Fruit fly (Drosophila melanogaster) whole organism, embryonic: ENCODE data around the gene Hexim.

Experiments used
- ATbp ChIP-seq: fragments of 200-800 bp; sonication (Bioruptor generic); optimal IDR thresholded peaks from 2 replicates; lab custom pipeline; 2017; ENCODE audit warnings: missing biosample characterization, mild to moderate bottlenecking, missing genetic modification characterization, missing genetic modification reagents
- Atf-2 ChIP-seq: fragments of 200-800 bp; sonication (Bioruptor generic); optimal IDR thresholded peaks from 2 replicates; lab custom pipeline; 2016; ENCODE audit warnings: missing biosample characterization, missing genetic modification characterization
- Atf3 ChIP-seq: fragments of 200-800 bp; sonication (Bioruptor generic); optimal IDR thresholded peaks from 3 replicates; lab custom pipeline; 2016; ENCODE audit warnings: missing biosample characterization, missing genetic modification characterization
- Bteb2 ChIP-seq: fragments of 200-800 bp; sonication (Bioruptor generic); optimal IDR thresholded peaks from 2 replicates; lab custom pipeline; 2016; ENCODE audit warnings: missing biosample characterization, missing genetic modification characterization
- CG11456 ChIP-seq: fragments of 200-800 bp; sonication (Bioruptor generic); IDR thresholded peaks from 3 replicates; pipeline ENCODE4 v1.3.6; 2022; ENCODE audit warnings: missing biosample characterization, missing genetic modification characterization
- CG12236 ChIP-seq: fragments of 200-800 bp; sonication (Bioruptor generic); optimal IDR thresholded peaks from 2 replicates; lab custom pipeline; 2016; ENCODE audit warnings: missing biosample characterization, missing genetic modification characterization
- CG13123 ChIP-seq: fragments of 200-800 bp; sonication (Bioruptor generic); optimal IDR thresholded peaks from 2 replicates; lab custom pipeline; 2016; ENCODE audit warnings: missing biosample characterization, missing genetic modification characterization
- CG13894 ChIP-seq: fragments of 200-800 bp; sonication (Bioruptor generic); optimal IDR thresholded peaks from 3 replicates; lab custom pipeline; 2018; ENCODE audit warnings: missing biosample characterization, mild to moderate bottlenecking, missing genetic modification characterization, moderate library complexity
- CG14050 ChIP-seq: fragments of 200-800 bp; sonication (Bioruptor generic); IDR thresholded peaks from 3 replicates; pipeline ENCODE4 v1.3.6; 2022; ENCODE audit warnings: missing biosample characterization, missing genetic modification characterization
- CG15073 ChIP-seq: fragments of 200-800 bp; sonication (Bioruptor generic); optimal IDR thresholded peaks from 2 replicates; lab custom pipeline; 2016; ENCODE audit warnings: missing biosample characterization, missing genetic modification characterization
- CG15269 ChIP-seq: fragments of 200-800 bp; sonication (Bioruptor generic); optimal IDR thresholded peaks from 2 replicates; lab custom pipeline; 2018; ENCODE audit warnings: missing biosample characterization, mild to moderate bottlenecking, missing genetic modification characterization, moderate library complexity
- CG16815 ChIP-seq: fragments of 200-800 bp; sonication (Bioruptor generic); optimal IDR thresholded peaks from 3 replicates; lab custom pipeline; 2017; ENCODE audit warnings: missing biosample characterization, mild to moderate bottlenecking, missing genetic modification characterization
- CG18764 ChIP-seq: fragments of 200-800 bp; sonication (Bioruptor generic); optimal IDR thresholded peaks from 3 replicates; lab custom pipeline; 2016; ENCODE audit warnings: missing biosample characterization, missing genetic modification characterization
- CG2199 ChIP-seq: fragments of 200-800 bp; sonication (Bioruptor generic); IDR thresholded peaks from 3 replicates; pipeline ENCODE4 v1.3.6; 2022; ENCODE audit warnings: missing biosample characterization, missing genetic modification characterization
- CG4820 ChIP-seq: fragments of 200-800 bp; sonication (Bioruptor generic); optimal IDR thresholded peaks from 3 replicates; lab custom pipeline; 2016; ENCODE audit warnings: missing biosample characterization, missing genetic modification characterization
- CG8290 ChIP-seq, 3 experiments: fragments of 200-800 bp; sonication (Bioruptor generic); optimal IDR thresholded peaks; 2 replicates each; lab custom pipeline; 2016 to 2019; ENCODE audit warnings: missing biosample characterization in 3 of 3, missing genetic modification characterization in 3 of 3, mild to moderate bottlenecking in 2 of 3, moderate library complexity in 1 of 3
- CG8765 ChIP-seq: fragments of 200-800 bp; sonication (Bioruptor generic); IDR thresholded peaks from 2 replicates; pipeline ENCODE4 v1.3.6; 2022; ENCODE audit warnings: missing biosample characterization, missing genetic modification characterization
- CG9876 ChIP-seq: fragments of 200-800 bp; sonication (Bioruptor generic); optimal IDR thresholded peaks from 2 replicates; lab custom pipeline; 2016; ENCODE audit warnings: missing biosample characterization, missing genetic modification characterization
- CTCF ChIP-seq: fragments of 200-800 bp; sonication (Bioruptor generic); optimal IDR thresholded peaks from 2 replicates; lab custom pipeline; 2017; ENCODE audit warnings: missing biosample characterization, mild to moderate bottlenecking, missing genetic modification characterization, moderate library complexity
- CrebB ChIP-seq: fragments of 200-800 bp; sonication (Bioruptor generic); optimal IDR thresholded peaks from 3 replicates; lab custom pipeline; 2018; ENCODE audit warnings: missing biosample characterization, mild to moderate bottlenecking, missing genetic modification characterization
- E2f1 ChIP-seq: fragments of 200-800 bp; sonication (Bioruptor generic); IDR thresholded peaks from 2 replicates; pipeline ENCODE4 v1.3.6; 2022; ENCODE audit warnings: missing biosample characterization, missing genetic modification characterization
- Jarid2 ChIP-seq: fragments of 200-800 bp; sonication (Bioruptor generic); optimal IDR thresholded peaks from 3 replicates; lab custom pipeline; 2017; ENCODE audit warnings: mild to moderate bottlenecking, missing biosample characterization, missing genetic modification reagents, missing genetic modification characterization
- MESR4 ChIP-seq: fragments of 200-800 bp; sonication (Bioruptor generic); optimal IDR thresholded peaks from 2 replicates; lab custom pipeline; 2018; ENCODE audit warnings: missing biosample characterization, mild to moderate bottlenecking, missing genetic modification characterization, moderate library complexity
- NC2α ChIP-seq: fragments of 200-800 bp; sonication (Bioruptor generic); optimal IDR thresholded peaks from 2 replicates; lab custom pipeline; 2016; ENCODE audit warnings: missing biosample characterization, missing genetic modification characterization
- NC2β ChIP-seq: fragments of 200-800 bp; sonication (Bioruptor generic); optimal IDR thresholded peaks from 2 replicates; lab custom pipeline; 2016; ENCODE audit warnings: missing biosample characterization, missing genetic modification characterization
- Nf-YA ChIP-seq: fragments of 200-800 bp; sonication (Bioruptor generic); IDR thresholded peaks from 2 replicates; pipeline ENCODE4 v1.3.6; 2022; ENCODE audit warnings: missing biosample characterization, missing genetic modification characterization
- NfI ChIP-seq: fragments of 200-800 bp; sonication (Bioruptor generic); optimal IDR thresholded peaks from 3 replicates; lab custom pipeline; 2018; ENCODE audit warnings: missing biosample characterization, mild to moderate bottlenecking, missing genetic modification characterization, moderate library complexity
- Oli ChIP-seq: fragments of 200-800 bp; sonication (Bioruptor generic); optimal IDR thresholded peaks from 2 replicates; lab custom pipeline; 2018; ENCODE audit warnings: missing biosample characterization, mild to moderate bottlenecking, missing genetic modification characterization, moderate library complexity
- Pdp1 ChIP-seq, 2 experiments: fragments of 200-800 bp; sonication (Bioruptor generic); optimal IDR thresholded peaks; 3 replicates each; lab custom pipeline; 2016; ENCODE audit warnings: missing biosample characterization in 2 of 2, missing genetic modification characterization in 2 of 2, mild to moderate bottlenecking in 1 of 2, moderate library complexity in 1 of 2
- Ravus ChIP-seq: fragments of 200-800 bp; sonication (Bioruptor generic); IDR thresholded peaks from 2 replicates; pipeline ENCODE4 v1.3.6; 2022; ENCODE audit warnings: missing biosample characterization, missing genetic modification characterization
- Rx ChIP-seq: fragments of 200-800 bp; sonication (Bioruptor generic); IDR thresholded peaks from 2 replicates; pipeline ENCODE4 v1.3.6; 2022; ENCODE audit warnings: missing biosample characterization, missing genetic modification characterization
- Sin3A ChIP-seq: fragments of >200 bp; optimal IDR thresholded peaks from 2 replicates; lab custom pipeline; 2018
- TFAM ChIP-seq: fragments of 200-800 bp; sonication (Bioruptor generic); optimal IDR thresholded peaks from 2 replicates; lab custom pipeline; 2017; ENCODE audit warnings: missing biosample characterization, missing genetic modification characterization, inconsistent platforms
- Xrp1 ChIP-seq: fragments of 200-800 bp; sonication (Bioruptor generic); IDR thresholded peaks from 2 replicates; pipeline ENCODE4 v1.3.6; 2022; ENCODE audit warnings: missing biosample characterization, missing genetic modification characterization
- YL-1 ChIP-seq: fragments of 200-800 bp; sonication (Bioruptor generic); optimal IDR thresholded peaks from 3 replicates; lab custom pipeline; 2017; ENCODE audit warnings: missing biosample characterization, mild to moderate bottlenecking, missing genetic modification characterization
- amos ChIP-seq: fragments of 200-800 bp; sonication (Bioruptor generic); IDR thresholded peaks from 2 replicates; pipeline ENCODE4 v1.3.6; 2022; ENCODE audit warnings: missing biosample characterization, missing genetic modification characterization; ENCODE audit not compliant: partially characterized antibody
- aop ChIP-seq: fragments of 200-800 bp; sonication (Bioruptor generic); IDR thresholded peaks from 2 replicates; pipeline ENCODE4 v1.3.6; 2022; ENCODE audit warnings: missing biosample characterization, missing genetic modification characterization
- br ChIP-seq: fragments of >200 bp; optimal IDR thresholded peaks from 2 replicates; lab custom pipeline; 2017
- btn ChIP-seq: fragments of 200-800 bp; sonication (Bioruptor generic); optimal IDR thresholded peaks from 2 replicates; lab custom pipeline; 2016; ENCODE audit warnings: missing biosample characterization, missing genetic modification characterization
- chn ChIP-seq: fragments of 200-800 bp; sonication (Bioruptor generic); optimal IDR thresholded peaks from 2 replicates; lab custom pipeline; 2016; ENCODE audit warnings: missing biosample characterization, missing genetic modification characterization
- dmrt11E ChIP-seq: fragments of 200-800 bp; sonication (Bioruptor generic); optimal IDR thresholded peaks from 3 replicates; lab custom pipeline; 2018; ENCODE audit warnings: missing biosample characterization, mild to moderate bottlenecking, missing genetic modification characterization, moderate library complexity
- gcm2 ChIP-seq: fragments of 200-800 bp; sonication (Bioruptor generic); optimal IDR thresholded peaks from 2 replicates; lab custom pipeline; 2016; ENCODE audit warnings: missing biosample characterization, missing genetic modification characterization
- gfzf ChIP-seq: fragments of 200-800 bp; sonication (Bioruptor generic); optimal IDR thresholded peaks from 2 replicates; lab custom pipeline; 2016; ENCODE audit warnings: missing biosample characterization, mild to moderate bottlenecking, missing genetic modification characterization, moderate library complexity
- grn ChIP-seq: fragments of 200-800 bp; sonication (Bioruptor generic); optimal IDR thresholded peaks from 3 replicates; lab custom pipeline; 2017; ENCODE audit warnings: missing biosample characterization, missing genetic modification characterization
- gsb ChIP-seq: fragments of 200-800 bp; sonication (Bioruptor generic); IDR thresholded peaks from 2 replicates; pipeline ENCODE4 v1.3.6; 2022; ENCODE audit warnings: missing biosample characterization, missing genetic modification characterization
- insv ChIP-seq, 2 experiments: fragments of 200-800 bp; sonication (Bioruptor generic); optimal IDR thresholded peaks; 3 replicates each; lab custom pipeline; 2016 to 2018; ENCODE audit warnings: missing biosample characterization in 2 of 2, missing genetic modification characterization in 2 of 2
- kah ChIP-seq: fragments of 200-800 bp; sonication (Bioruptor generic); optimal IDR thresholded peaks from 2 replicates; lab custom pipeline; 2018; ENCODE audit warnings: missing biosample characterization, mild to moderate bottlenecking, missing genetic modification characterization
- pfk ChIP-seq: fragments of 200-800 bp; sonication (Bioruptor generic); optimal IDR thresholded peaks from 2 replicates; lab custom pipeline; 2018; ENCODE audit warnings: missing biosample characterization, mild to moderate bottlenecking, missing genetic modification characterization, moderate library complexity
- ranshi ChIP-seq: fragments of 200-800 bp; sonication (Bioruptor generic); IDR thresholded peaks from 2 replicates; pipeline ENCODE4 v1.3.6; 2022; ENCODE audit warnings: missing biosample characterization, missing genetic modification characterization
- stc ChIP-seq: fragments of 200-800 bp; sonication (Bioruptor generic); IDR thresholded peaks from 2 replicates; pipeline ENCODE4 v1.3.6; 2022; ENCODE audit warnings: missing biosample characterization, missing genetic modification characterization
- tgo ChIP-seq: fragments of 200-800 bp; sonication (Bioruptor generic); IDR thresholded peaks from 3 replicates; pipeline ENCODE4 v1.3.6; 2022; ENCODE audit warnings: missing biosample characterization, missing genetic modification characterization
- tna ChIP-seq: fragments of 200-800 bp; sonication (Bioruptor generic); IDR thresholded peaks from 2 replicates; pipeline ENCODE4 v1.3.6; 2022; ENCODE audit warnings: missing biosample characterization, missing genetic modification characterization; ENCODE audit not compliant: partially characterized antibody
- tup ChIP-seq: fragments of 200-800 bp; sonication (Bioruptor generic); optimal IDR thresholded peaks from 2 replicates; lab custom pipeline; 2016; ENCODE audit warnings: missing biosample characterization, mild to moderate bottlenecking, missing genetic modification characterization, moderate library complexity

Hexim gene

dm6 chr3R:14674762-14675161 is 15.5 kb downstream of the Hexim start:
- TF ChIP-seq pfk (GFP tag; lab: Kevin White, UChicago) (no peak), CG13123 (GFP tag; lab: Kevin White, UChicago) (peak; percentile 21), tgo (peak; percentile 68), ranshi (peak; percentile 59; the same call in 1 of the 2 replicates), CG2199 (peak; percentile 63; the same call in 2 of the 3 replicates), CTCF (no peak), CG15269 (tag; lab: Kevin White, UChicago) (peak; percentile 31), gcm2 (GFP tag; lab: Kevin White, UChicago) (no peak), ATbp (peak; percentile 22), dmrt11E (tag; lab: Kevin White, UChicago) (peak; percentile 89), chn (GFP tag; lab: Kevin White, UChicago) (peak; percentile 60), CG8765 (GFP tag; lab: Robert Waterston, UW) (peak; percentile 75), gsb (no peak), Ravus (GFP tag; lab: Robert Waterston, UW) (no peak), CrebB (tag; lab: Kevin White, UChicago) (no peak), br (lab: Kevin White, UChicago) (no peak), Jarid2 (GFP tag; lab: Kevin White, UChicago) (no peak), Pdp1 (GFP tag; optimal IDR thresholded peaks at IDR 0.05; lab: Kevin White, UChicago) (peak; percentile 19 to 60), CG11456 (GFP tag; lab: Robert Waterston, UW) (no peak), aop (GFP tag; lab: Robert Waterston, UW) (no peak), Atf-2 (GFP tag; lab: Kevin White, UChicago) (peak; percentile 28), CG8290 (GFP tag; optimal IDR thresholded peaks at IDR 0.05; lab: Kevin White, UChicago) (peak; percentile 30), CG8290 (tag; optimal IDR thresholded peaks at IDR 0.05; lab: Kevin White, UChicago) (no peak), NC2α (GFP tag; lab: Kevin White, UChicago) (peak; percentile 23), insv (GFP tag; optimal IDR thresholded peaks at IDR 0.05; lab: Kevin White, UChicago) (no peak), CG9876 (GFP tag; lab: Kevin White, UChicago) (no peak), CG14050 (GFP tag; lab: Robert Waterston, UW) (peak; percentile 46; the same call in 2 of the 3 replicates), NC2β (peak; percentile 45), MESR4 (GFP tag; lab: Kevin White, UChicago) (no peak), CG12236 (GFP tag; lab: Kevin White, UChicago) (no peak), btn (no peak), Nf-YA (GFP tag; lab: Robert Waterston, UW) (0 out of 2 replicates have a peak, but pooled peaks have one; percentile 32), CG18764 (GFP tag; lab: Kevin White, UChicago) (peak; percentile 57), E2f1 (peak; percentile 62), kah (peak; percentile 1), Bteb2 (GFP tag; lab: Kevin White, UChicago) (no peak), NfI (GFP tag; lab: Kevin White, UChicago) (no peak), CG16815 (peak; percentile 62), CG4820 (GFP tag; lab: Kevin White, UChicago) (peak; percentile 70), CG13894 (no peak), Sin3A (no peak), grn (peak; percentile 4), YL-1 (GFP tag; lab: Kevin White, UChicago) (no peak), TFAM (GFP tag; lab: Kevin White, UChicago) (no peak), Rx (GFP tag; lab: Robert Waterston, UW) (peak; percentile 64), gfzf (GFP tag; lab: Kevin White, UChicago) (no peak), Atf3 (GFP tag; lab: Kevin White, UChicago) (peak; percentile 3), stc (GFP tag; lab: Robert Waterston, UW) (peak; percentile 56), amos (GFP tag; lab: Robert Waterston, UW) (no peak), Xrp1 (peak; percentile 93), tna (GFP tag; lab: Robert Waterston, UW) (no peak), CG15073 (GFP tag; lab: Kevin White, UChicago) (no peak), tup (peak; percentile 14), Oli (peak; percentile 62)
